Worm (Caenorhabditis elegans): ENCODE results near the gene C23G10.1.

DNA sequence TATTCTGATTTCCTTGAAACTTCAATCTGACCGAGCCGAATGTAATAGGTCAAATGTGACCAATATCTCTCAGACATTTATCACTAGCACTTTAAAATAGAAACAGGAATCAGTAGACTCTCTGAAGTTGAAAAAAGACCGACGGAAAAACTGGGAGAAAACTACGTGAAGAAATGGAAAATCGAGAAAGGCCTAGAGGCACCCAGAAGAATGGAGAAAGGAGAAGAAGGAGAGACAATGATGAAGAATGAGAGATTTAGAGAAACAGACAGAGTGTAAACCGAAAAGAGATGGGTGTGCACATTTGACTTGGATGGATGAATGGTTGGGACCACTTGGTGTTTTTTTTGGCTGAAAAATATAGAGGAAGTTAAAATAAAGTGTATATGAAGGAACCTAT is 39.0 kb upstream of the C23G10.1 start:
- TF ChIP-seq nhr-76 (tag; optimal IDR thresholded peaks at IDR 0.05) (no peak), ztf-11 (tag; optimal IDR thresholded peaks at IDR 0.05) (no peak), lsy-2 (tag; optimal IDR thresholded peaks at IDR 0.05) (peak; percentile 6), lin-32 (GFP tag; optimal IDR thresholded peaks at IDR 0.05) (no peak), unc-62 (GFP tag; optimal IDR thresholded peaks at IDR 0.05) (peak; percentile 60), lin-13 (tag; optimal IDR thresholded peaks at IDR 0.05) (no peak), drap-1 (GFP tag; optimal IDR thresholded peaks at IDR 0.05) (no peak), elt-3 (tag; optimal IDR thresholded peaks at IDR 0.05) (no peak), elt-1 (tag; optimal IDR thresholded peaks at IDR 0.05; ENCODE audit: borderline replicate concordance, insufficient read depth) (no peak), nhr-237 (tag; optimal IDR thresholded peaks at IDR 0.05) (peak; percentile 13), ceh-43 (GFP tag; optimal IDR thresholded peaks at IDR 0.05) (no peak)

Data from whole organism, mixed stage, embryonic.